Worm (Caenorhabditis elegans) whole organism, young adult: ENCODE data around the gene F59B2.14.
"Not testable (repeated sequence)": the region's sequence is repeated elsewhere in the genome, so short reads cannot be mapped to it uniquely, and the experiment has no call there.

Source experiments
- B0035.1 ChIP-seq: sonication (generic microtip); optimal IDR thresholded peaks from 2 replicates; lab custom pipeline; 2016; ENCODE audit warnings: missing genetic modification characterization, mild to moderate bottlenecking, missing compliant biosample characterization, missing genotype, missing genetic modification reagents
- F10E7.11 ChIP-seq: sonication (generic microtip); optimal IDR thresholded peaks from 2 replicates; lab custom pipeline; 2017; ENCODE audit warnings: mild to moderate bottlenecking, missing genetic modification characterization, moderate library complexity, missing compliant biosample characterization
- F22D6.2 ChIP-seq: sonication (generic microtip); optimal IDR thresholded peaks from 2 replicates; lab custom pipeline; 2016; ENCODE audit warnings: mild to moderate bottlenecking, missing genetic modification characterization, missing compliant biosample characterization
- F23B12.7 ChIP-seq: sonication (generic microtip); optimal IDR thresholded peaks from 2 replicates; lab custom pipeline; 2017; ENCODE audit warnings: missing genetic modification characterization, mild to moderate bottlenecking, missing compliant biosample characterization, antibody characterized with exemption, moderate library complexity; ENCODE audit not compliant: insufficient read depth
- F37B4.10 ChIP-seq: fragments of 200-800 bp; sonication (Bioruptor generic); IDR thresholded peaks from 2 replicates; pipeline ENCODE4 v1.3.6; 2022; ENCODE audit warnings: missing genetic modification characterization, missing compliant biosample characterization
- F55B11.4 ChIP-seq: sonication (generic microtip); optimal IDR thresholded peaks from 2 replicates; lab custom pipeline; 2016; ENCODE audit warnings: missing compliant biosample characterization, missing genetic modification characterization, borderline replicate concordance; ENCODE audit not compliant: insufficient read depth
- F57A8.1 ChIP-seq: fragments of 200-800 bp; sonication (Bioruptor generic); optimal IDR thresholded peaks from 2 replicates; lab custom pipeline; 2018; ENCODE audit warnings: mild to moderate bottlenecking, missing genetic modification characterization, moderate library complexity, missing compliant biosample characterization
- F57C9.4 ChIP-seq: sonication (generic microtip); optimal IDR thresholded peaks from 2 replicates; lab custom pipeline; 2017; ENCODE audit warnings: mild to moderate bottlenecking, missing genetic modification characterization, missing compliant biosample characterization
- T26A5.8 ChIP-seq: sonication (generic microtip); optimal IDR thresholded peaks from 2 replicates; lab custom pipeline; 2016; ENCODE audit warnings: missing genetic modification characterization, missing compliant biosample characterization
- Y53F4B.3 ChIP-seq: fragments of 200-800 bp; sonication (Bioruptor generic); IDR thresholded peaks from 2 replicates; pipeline ENCODE4 v1.3.6; 2022; ENCODE audit warnings: missing genetic modification reagents, missing genetic modification characterization, missing compliant biosample characterization
- Y95B8A.8 ChIP-seq: fragments of 200-800 bp; sonication (Bioruptor generic); IDR thresholded peaks from 2 replicates; pipeline ENCODE4 v1.3.6; 2022; ENCODE audit warnings: missing genetic modification reagents, missing genetic modification characterization, missing compliant biosample characterization
- atf-7 ChIP-seq: sonication (generic microtip); optimal IDR thresholded peaks from 2 replicates; lab custom pipeline; 2017; ENCODE audit warnings: mild to moderate bottlenecking, missing genetic modification characterization, missing compliant biosample characterization
- attf-3 ChIP-seq: fragments of 200-800 bp; sonication (Bioruptor generic); conservative IDR thresholded peaks from 2 replicates; pipeline ENCODE4 v1.3.6; 2022; ENCODE audit warnings: missing genetic modification reagents, missing genetic modification characterization, missing compliant biosample characterization
- cebp-1 ChIP-seq, 2 experiments: fragments of 200-800 bp in 1 of 2; sonication (Bioruptor generic) in 1 of 2; sonication (generic microtip) in 1 of 2; IDR thresholded peaks in 1 of 2; optimal IDR thresholded peaks in 1 of 2; 2 replicates each; pipeline versions ENCODE4 v1.3.6 to Lab custom; 2017 to 2022; ENCODE audit warnings: missing compliant biosample characterization in 2 of 2, missing genetic modification characterization in 2 of 2, mild to moderate bottlenecking in 1 of 2, missing genetic modification reagents in 1 of 2, moderate library complexity in 1 of 2
- ceh-40 ChIP-seq: fragments of 200-800 bp; sonication (Bioruptor generic); IDR thresholded peaks from 2 replicates; pipeline ENCODE4 v1.3.6; 2022; ENCODE audit warnings: missing genetic modification characterization, missing compliant biosample characterization
- egl-44 ChIP-seq: fragments of 200-800 bp; sonication (Bioruptor generic); IDR thresholded peaks from 2 replicates; pipeline ENCODE4 v1.3.6; 2022; ENCODE audit warnings: missing genetic modification reagents, missing genetic modification characterization, missing compliant biosample characterization
- ekl-4 ChIP-seq: fragments of 200-800 bp; sonication (Bioruptor generic); IDR thresholded peaks from 2 replicates; pipeline ENCODE4 v1.3.6; 2022; ENCODE audit warnings: missing genetic modification reagents, missing genetic modification characterization, missing compliant biosample characterization
- ets-4 ChIP-seq: fragments of 200-800 bp; sonication (Bioruptor generic); optimal IDR thresholded peaks from 2 replicates; lab custom pipeline; 2018; ENCODE audit warnings: mild to moderate bottlenecking, missing genetic modification characterization, missing compliant biosample characterization
- hsf-1 ChIP-seq: fragments of 200-800 bp; sonication (Bioruptor generic); IDR thresholded peaks from 2 replicates; pipeline ENCODE4 v1.3.6; 2022; ENCODE audit warnings: missing genetic modification reagents, missing genetic modification characterization, missing compliant biosample characterization
- lin-35 ChIP-seq, 3 experiments: fragments of 150-350 bp in 2 of 3; sonication (generic microtip) in 1 of 3; optimal IDR thresholded peaks; 2 replicates each; lab custom pipeline; 2014 to 2018; ENCODE audit warnings: missing biosample characterization in 3 of 3, missing genetic modification characterization in 3 of 3, missing genetic modification reagents in 3 of 3
- lin-40 ChIP-seq: sonication (generic microtip); optimal IDR thresholded peaks from 2 replicates; lab custom pipeline; 2016; ENCODE audit warnings: missing genetic modification characterization, mild to moderate bottlenecking, missing compliant biosample characterization, missing genotype, missing genetic modification reagents
- lsy-27 ChIP-seq: sonication (generic microtip); optimal IDR thresholded peaks from 2 replicates; lab custom pipeline; 2017; ENCODE audit warnings: missing genetic modification characterization, mild to moderate bottlenecking, missing compliant biosample characterization, antibody characterized with exemption, missing genotype, borderline replicate concordance; ENCODE audit not compliant: insufficient read depth
- madf-8 ChIP-seq: fragments of 200-800 bp; sonication (Bioruptor generic); conservative IDR thresholded peaks from 2 replicates; pipeline ENCODE4 v1.3.6; 2022; ENCODE audit warnings: missing genetic modification reagents, missing genetic modification characterization, missing compliant biosample characterization
- nfya-1 ChIP-seq: sonication (generic microtip); optimal IDR thresholded peaks from 2 replicates; lab custom pipeline; 2017; ENCODE audit warnings: antibody characterized with exemption, missing compliant biosample characterization, missing genetic modification characterization, borderline replicate concordance; ENCODE audit not compliant: insufficient read depth
- nhr-120 ChIP-seq: fragments of 200-800 bp; sonication (Bioruptor generic); IDR thresholded peaks from 2 replicates; pipeline ENCODE4 v1.3.6; 2022; ENCODE audit warnings: missing genetic modification characterization, missing compliant biosample characterization
- nhr-179 ChIP-seq: sonication (generic microtip); optimal IDR thresholded peaks from 2 replicates; lab custom pipeline; 2016; ENCODE audit warnings: mild to moderate bottlenecking, missing genetic modification characterization, missing compliant biosample characterization
- nhr-80 ChIP-seq: sonication (generic microtip); optimal IDR thresholded peaks from 2 replicates; lab custom pipeline; 2016; ENCODE audit warnings: missing genetic modification characterization, missing compliant biosample characterization
- rpc-1 ChIP-seq, 2 experiments: fragments of 150-350 bp in 1 of 2; sonication (generic microtip) in 1 of 2; optimal IDR thresholded peaks; 2 replicates each; lab custom pipeline; 2014 to 2018; ENCODE audit warnings: missing biosample characterization in 1 of 2, missing genetic modification characterization in 1 of 2, missing genetic modification reagents in 1 of 2, missing genotype in 1 of 2
- snpc-3.4 ChIP-seq: sonication (generic microtip); optimal IDR thresholded peaks from 2 replicates; lab custom pipeline; 2017; ENCODE audit warnings: missing genetic modification characterization, mild to moderate bottlenecking, missing compliant biosample characterization, antibody characterized with exemption, moderate library complexity, missing genotype, missing genetic modification reagents
- somi-1 ChIP-seq: fragments of 200-800 bp; sonication (Bioruptor generic); optimal IDR thresholded peaks from 2 replicates; lab custom pipeline; 2018; ENCODE audit warnings: mild to moderate bottlenecking, missing genetic modification characterization, missing compliant biosample characterization
- sptf-2 ChIP-seq: fragments of 200-800 bp; sonication (Bioruptor generic); optimal IDR thresholded peaks from 2 replicates; lab custom pipeline; 2018; ENCODE audit warnings: mild to moderate bottlenecking, missing genetic modification characterization, missing compliant biosample characterization
- unc-62 ChIP-seq: fragments of 150-350 bp; optimal IDR thresholded peaks from 2 replicates; lab custom pipeline; 2014; ENCODE audit warnings: missing biosample characterization, missing genetic modification reagents, missing genetic modification characterization
- xnd-1 ChIP-seq: sonication (generic microtip); optimal IDR thresholded peaks from 2 replicates; lab custom pipeline; 2016; ENCODE audit warnings: missing genotype, missing genetic modification reagents, missing genetic modification characterization, missing compliant biosample characterization

F59B2.14 gene

ce11 chrIII:8996686-8997085 lies 25.7 kb downstream of the F59B2.14 start, which contains the start of gene skat-1:
TSS of gene skat-1 (minus strand) at chrIII:8996786.
- TF ChIP-seq rpc-1 (optimal IDR thresholded peaks at IDR 0.05; lab: Kevin White, UChicago) = no peak
- TF ChIP-seq rpc-1 (tag; optimal IDR thresholded peaks at IDR 0.05; lab: Kevin White, UChicago) = no peak
- TF ChIP-seq atf-7 (tag; lab: Kevin White, UChicago) = no peak
- TF ChIP-seq T26A5.8 = no peak

- TF ChIP-seq xnd-1 (tag; lab: Kevin White, UChicago); sptf-2; F23B12.7 (tag; lab: Kevin White, UChicago): not testable (repeated sequence)
These were observed 32.7 kb downstream of the F59B2.14 start, which contains the start of gene R08D7.7 for ce11 chrIII:8989752-8990151. TSS of gene R08D7.7 (plus strand) at chrIII:8990052.

ce11 chrIII:8988544-8988943 lies 33.9 kb downstream of the F59B2.14 start:
- TF ChIP-seq lin-35 (GFP tag; optimal IDR thresholded peaks at IDR 0.05; lab: Kevin White, UChicago) (peak in 1 of 3 experiments; percentile 3), hsf-1 (0 out of 2 replicates have a peak, but pooled peaks have one; percentile 7), unc-62 (no peak), attf-3 (GFP tag; lab: Robert Waterston, UW) (no peak), F10E7.11 (no peak), nhr-120 (GFP tag; lab: Robert Waterston, UW) (no peak)

- TF ChIP-seq Y95B8A.8 (GFP tag; lab: Robert Waterston, UW) (no peak), atf-7 (tag; lab: Kevin White, UChicago) (no peak), F22D6.2 (tag; lab: Kevin White, UChicago) (no peak), ekl-4 (GFP tag; lab: Robert Waterston, UW) (no peak), madf-8 (GFP tag; lab: Robert Waterston, UW) (no peak), ceh-40 (GFP tag; lab: Robert Waterston, UW) (no peak)
- TF ChIP-seq, all 124 proteins: peak for 0
These were observed 34.4 kb downstream of the F59B2.14 start for ce11 chrIII:8988061-8988460.

ce11 chrIII:8986872-8987271 lies 35.6 kb downstream of the F59B2.14 start:
- TF ChIP-seq egl-44 (no peak), F57A8.1 (GFP tag; lab: Kevin White, UChicago) (no peak), somi-1 (peak; percentile 73), nfya-1 (no peak), ets-4 (GFP tag; lab: Kevin White, UChicago) (no peak), F55B11.4 (tag; lab: Kevin White, UChicago) (no peak), ekl-4 (GFP tag; lab: Robert Waterston, UW) (no peak), nhr-179 (tag; lab: Kevin White, UChicago) (no peak), Y53F4B.3 (no peak), cebp-1 (GFP tag; IDR thresholded peaks at IDR 0.05; lab: Robert Waterston, UW) (no peak), cebp-1 (tag; optimal IDR thresholded peaks at IDR 0.05; lab: Kevin White, UChicago) (peak; percentile 10), lin-40 (tag; lab: Kevin White, UChicago) (peak; percentile 61)

- TF ChIP-seq lsy-27 (tag; lab: Kevin White, UChicago) (no peak), B0035.1 (tag; lab: Kevin White, UChicago) (no peak), snpc-3.4 (tag; lab: Kevin White, UChicago) (no peak), nhr-179 (tag; lab: Kevin White, UChicago) (no peak), cebp-1 (GFP tag; IDR thresholded peaks at IDR 0.05; lab: Robert Waterston, UW) (no peak), cebp-1 (tag; optimal IDR thresholded peaks at IDR 0.05; lab: Kevin White, UChicago) (peak; percentile 62), F57C9.4 (tag; lab: Kevin White, UChicago) (no peak), F37B4.10 (no peak), rpc-1 (optimal IDR thresholded peaks at IDR 0.05; lab: Kevin White, UChicago) (no peak), rpc-1 (tag; optimal IDR thresholded peaks at IDR 0.05; lab: Kevin White, UChicago) (no peak), nhr-80 (tag; lab: Kevin White, UChicago) (peak; percentile 68)
- TF ChIP-seq, all 124 proteins: peak for 2
These were observed 36.5 kb downstream of the F59B2.14 start for ce11 chrIII:8985965-8986364.
